Fruit fly (Drosophila melanogaster) whole organism: ENCODE data around the gene Schip1.

ENCODE experiments used
- CG8478 ChIP-seq: fragments of >200 bp; optimal IDR thresholded peaks from 2 replicates; lab custom pipeline; 2018; ENCODE audit warnings: inconsistent platforms
- Dll ChIP-seq: fragments of >200 bp; optimal IDR thresholded peaks from 2 replicates; lab custom pipeline; 2017
- EcR ChIP-seq, 2 experiments: fragments of >200 bp; optimal IDR thresholded peaks; 2 replicates each; lab custom pipeline; 2017; ENCODE audit warnings: missing biosample characterization in 2 of 2, missing genetic modification characterization in 2 of 2, missing genetic modification reagents in 2 of 2
- pan ChIP-seq: fragments of >200 bp; optimal IDR thresholded peaks from 2 replicates; lab custom pipeline; 2017
- psq ChIP-seq: fragments of >200 bp; optimal IDR thresholded peaks from 2 replicates; lab custom pipeline; 2017
- usp ChIP-seq: fragments of >200 bp; optimal IDR thresholded peaks from 2 replicates; lab custom pipeline; 2017; ENCODE audit warnings: missing biosample characterization, missing genetic modification characterization, mixed read lengths

Schip1 gene

DNA sequence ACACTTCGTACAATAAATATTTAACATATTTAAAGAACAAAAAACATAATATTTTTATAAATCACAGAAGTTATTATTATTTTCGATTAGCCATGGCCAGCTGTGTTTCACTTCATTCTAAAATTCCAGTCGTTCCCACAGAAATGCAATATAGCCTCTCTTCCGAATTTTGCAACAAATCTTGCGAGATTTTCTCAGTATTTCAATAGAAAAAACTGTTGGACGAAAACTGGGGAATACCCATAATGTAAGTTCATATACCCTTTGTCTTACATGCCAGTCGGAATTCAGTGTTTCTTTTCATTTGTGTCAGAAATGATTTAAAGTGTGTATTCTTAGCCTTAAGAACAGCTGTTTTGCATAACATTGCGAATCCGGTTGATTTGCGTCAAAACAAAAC is 25.6 kb upstream of the Schip1 start, which contains the start of the genes CtsL4 and ClpP:
Gene CtsL4 (minus strand): TSS at position 90 of the 400 bp plus-strand sequence.
Gene ClpP (plus strand): TSS at position 288 of the 400 bp plus-strand sequence.
- TF ChIP-seq Dll (lab: Kevin White, UChicago) = no peak
- no peak for TF ChIP-seq psq (lab: Kevin White, UChicago)

DNA sequence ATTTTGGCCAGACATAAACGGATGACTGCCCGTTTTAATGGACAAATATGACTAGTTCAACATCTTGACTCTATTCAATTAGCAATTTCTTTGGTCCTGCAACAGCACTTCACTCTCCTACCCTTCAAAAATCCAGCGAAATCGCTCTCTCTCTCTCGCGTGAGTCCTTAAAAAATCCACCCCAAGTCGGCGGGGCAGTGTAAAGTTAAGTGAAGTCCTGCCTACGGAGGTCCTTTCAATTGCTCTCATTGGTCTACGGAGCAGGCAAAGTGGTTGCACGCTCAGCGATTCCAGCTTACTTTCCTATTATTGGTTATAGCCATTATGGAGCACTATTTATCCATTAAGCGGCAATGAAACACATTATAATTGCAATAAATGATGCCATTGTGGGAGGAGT is 23.0 kb upstream of the Schip1 start, which contains the start of gene CG34367:
Gene CG34367 (minus strand): TSS at position 35 of the 400 bp plus-strand sequence.
- no peak for TF ChIP-seq pan (lab: Kevin White, UChicago)
- TF ChIP-seq usp = no peak
- TF ChIP-seq Dll (lab: Kevin White, UChicago) = no peak
- no peak for TF ChIP-seq CG8478 (lab: Kevin White, UChicago)
- no peak for TF ChIP-seq EcR (GFP tag; optimal IDR thresholded peaks at IDR 0.05; lab: Kevin White, UChicago)
- no peak for TF ChIP-seq psq (lab: Kevin White, UChicago)

DNA sequence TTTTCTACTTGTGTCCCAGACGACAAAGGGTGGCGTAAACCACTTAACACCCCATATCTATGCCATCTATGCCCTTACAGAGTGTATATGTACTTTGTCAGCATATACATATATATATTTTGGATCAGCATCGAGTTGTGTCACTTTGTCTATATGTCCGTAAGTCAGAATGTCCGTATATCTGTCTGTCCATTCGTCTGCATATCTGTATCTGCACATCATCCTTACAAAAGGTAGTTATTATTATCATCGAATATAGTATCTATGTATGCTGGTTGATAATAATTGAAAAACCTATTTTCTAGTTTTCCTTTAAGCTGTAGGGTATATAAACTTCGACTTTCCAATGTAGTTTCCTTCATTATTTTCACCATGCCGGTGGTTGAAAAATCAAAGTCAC is 20.2 kb upstream of the Schip1 start:
- TF ChIP-seq CG8478 (lab: Kevin White, UChicago) = no peak
- no peak for TF ChIP-seq Dll (lab: Kevin White, UChicago)
- TF ChIP-seq psq (lab: Kevin White, UChicago) = no peak
- no peak for TF ChIP-seq pan (lab: Kevin White, UChicago)
- no peak for TF ChIP-seq EcR (GFP tag; optimal IDR thresholded peaks at IDR 0.05; lab: Kevin White, UChicago)
- TF ChIP-seq usp = no peak

DNA sequence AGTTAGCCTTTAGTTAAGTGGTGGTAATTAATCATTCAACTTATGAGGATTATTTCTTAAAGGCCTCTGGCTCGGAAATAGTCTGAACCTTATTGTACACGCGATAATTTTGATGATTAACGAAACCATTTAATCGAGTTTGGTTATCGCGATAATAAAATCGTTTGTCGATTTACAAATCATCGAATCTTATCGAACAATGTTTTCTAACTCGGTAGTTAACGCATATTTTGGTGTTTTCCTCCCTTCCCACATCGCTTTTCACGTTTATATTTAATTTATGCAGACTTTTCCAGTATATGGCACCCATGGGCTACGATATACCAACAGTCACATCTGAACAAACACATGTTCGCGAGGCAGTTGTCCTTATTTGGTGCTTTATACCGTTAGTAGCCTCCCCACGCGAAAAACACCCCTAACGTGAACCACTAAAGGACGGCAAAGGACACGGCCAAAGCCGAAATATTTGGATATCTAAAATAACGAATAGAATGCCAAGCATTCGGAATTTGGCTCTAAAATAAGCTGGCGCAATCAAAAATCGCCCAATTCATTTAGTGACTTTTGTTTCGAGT is 13.2 kb upstream of the Schip1 start, which contains the start of gene Frmd5:
Gene Frmd5 (plus strand): TSS at position 414 of the 578 bp plus-strand sequence.
- TF ChIP-seq psq (lab: Kevin White, UChicago) (no peak), CG8478 (lab: Kevin White, UChicago) (no peak), EcR (GFP tag; optimal IDR thresholded peaks at IDR 0.05; lab: Kevin White, UChicago) (no peak), usp (no peak), Dll (lab: Kevin White, UChicago) (no peak), pan (lab: Kevin White, UChicago) (no peak)

DNA sequence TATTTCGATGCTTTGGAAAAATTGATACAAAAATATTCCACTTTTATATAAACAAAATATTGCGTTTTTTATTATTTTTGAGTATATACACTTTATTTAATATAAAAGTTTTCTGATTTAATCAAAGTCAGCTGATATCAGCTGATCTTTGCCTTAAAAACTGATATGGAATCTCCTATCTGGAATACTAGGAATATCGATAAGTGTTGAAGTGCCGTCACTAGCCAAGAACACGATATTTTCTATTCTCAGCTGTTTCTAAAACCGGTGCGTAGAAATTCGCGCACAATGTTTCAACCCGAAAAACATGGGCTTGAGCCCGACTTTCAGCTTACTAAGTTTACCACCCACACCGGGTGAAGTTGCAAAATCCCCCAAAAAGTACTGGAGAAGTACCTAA is 11.6 kb upstream of the Schip1 start, which contains the start of gene Sps2:
Gene Sps2 (plus strand): TSS at position 124 of the 400 bp plus-strand sequence.
- TF ChIP-seq psq (lab: Kevin White, UChicago) = no peak
- TF ChIP-seq EcR (GFP tag; optimal IDR thresholded peaks at IDR 0.05; lab: Kevin White, UChicago) = no peak
- TF ChIP-seq CG8478 (lab: Kevin White, UChicago) = no peak

DNA sequence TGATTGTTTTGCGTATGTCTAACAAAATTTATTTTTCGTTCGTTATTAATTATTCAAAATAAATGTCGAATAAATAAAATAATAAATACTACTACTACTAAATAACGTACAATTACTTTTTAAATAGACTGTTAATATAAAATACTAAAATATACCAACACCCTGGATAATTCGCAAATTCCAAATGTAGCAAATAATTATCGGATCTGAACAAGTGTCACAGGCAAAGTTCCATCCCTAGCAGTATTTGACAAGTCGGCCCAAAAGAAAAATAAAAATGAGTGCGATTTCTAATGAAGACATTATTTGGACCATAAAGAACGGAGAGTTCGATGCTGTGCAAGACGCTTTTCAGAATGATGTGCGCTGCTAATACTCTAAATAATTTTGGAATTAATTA is 10.5 kb upstream of the Schip1 start, which contains the start of gene CG31715:
Gene CG31715 (plus strand): TSS at position 212 of the 400 bp plus-strand sequence.
- TF ChIP-seq psq (lab: Kevin White, UChicago) = no peak

DNA sequence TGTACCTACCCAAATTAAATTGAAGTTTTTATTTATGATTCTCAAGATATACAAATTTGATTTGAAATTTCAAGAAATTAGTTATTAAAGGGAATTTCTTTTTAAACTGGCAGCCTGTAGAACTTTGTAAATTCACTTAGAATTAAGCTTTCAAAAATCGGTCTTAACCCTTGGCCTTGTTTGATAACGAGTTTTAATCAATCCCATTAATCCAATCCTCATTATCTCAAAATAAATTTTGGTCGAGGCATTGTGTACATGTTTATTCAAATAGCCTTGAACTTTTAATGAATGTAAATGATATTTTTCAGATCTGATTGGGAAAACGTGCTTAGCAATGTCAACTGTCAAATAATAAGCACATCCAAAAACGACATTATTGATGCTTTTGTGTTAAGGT is 8.9 kb upstream of the Schip1 start:
- no peak for TF ChIP-seq psq (lab: Kevin White, UChicago)
- TF ChIP-seq pan (lab: Kevin White, UChicago) = no peak
- TF ChIP-seq EcR (GFP tag; optimal IDR thresholded peaks at IDR 0.05; lab: Kevin White, UChicago) = no peak
- TF ChIP-seq usp = no peak
- no peak for TF ChIP-seq CG8478 (lab: Kevin White, UChicago)
- TF ChIP-seq Dll (lab: Kevin White, UChicago) = no peak

DNA sequence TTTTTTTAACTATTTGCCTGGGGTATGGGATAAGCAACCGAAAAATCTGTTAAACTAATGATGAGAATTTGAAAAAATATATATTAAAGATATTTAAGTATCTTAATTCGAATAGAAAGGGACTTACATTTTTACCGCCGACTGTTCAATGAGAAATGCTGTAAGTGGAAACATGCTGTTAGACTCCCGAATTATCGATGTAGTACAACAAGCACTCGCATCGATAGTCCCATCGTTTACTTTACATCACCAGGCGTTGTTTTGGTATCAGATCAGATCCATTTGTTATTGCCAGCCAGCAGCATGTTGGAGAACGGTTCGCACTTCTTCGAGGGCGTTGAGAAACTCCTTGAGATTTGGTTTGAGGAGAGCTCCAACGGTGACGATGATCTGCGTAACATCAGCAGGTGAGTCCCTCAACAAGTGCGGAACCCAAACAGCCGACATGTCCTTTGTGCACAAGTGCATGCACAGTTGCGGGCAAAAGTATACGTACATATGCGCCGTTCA is 8.4 kb upstream of the Schip1 start, which contains the start of gene SamDC:
Gene SamDC (plus strand): TSS at position 246 of the 510 bp plus-strand sequence.
- TF ChIP-seq CG8478 (lab: Kevin White, UChicago) (no peak), psq (lab: Kevin White, UChicago) (no peak), usp (no peak), pan (lab: Kevin White, UChicago) (no peak), Dll (lab: Kevin White, UChicago) (no peak), EcR (GFP tag; optimal IDR thresholded peaks at IDR 0.05; lab: Kevin White, UChicago) (no peak)

DNA sequence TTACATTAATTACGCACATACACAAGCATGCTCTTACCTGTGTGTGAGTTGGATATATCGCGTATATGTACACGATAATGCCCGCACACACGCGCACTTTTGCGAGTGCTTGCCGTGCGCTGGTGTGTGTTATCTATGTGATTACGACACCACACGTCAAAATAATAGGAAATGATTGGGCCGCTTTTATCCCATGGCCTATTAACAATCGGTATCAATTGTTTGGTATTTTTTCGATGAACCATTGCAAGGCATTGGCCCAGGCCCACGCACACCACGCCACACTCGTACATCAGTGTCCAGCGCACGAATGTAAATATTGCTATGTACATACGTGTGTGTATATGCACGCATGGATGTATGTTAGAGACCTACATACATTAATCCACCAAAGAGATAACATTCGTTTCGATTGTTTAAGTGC is 4.0 kb upstream of the Schip1 start:
- TF ChIP-seq pan (lab: Kevin White, UChicago) (no peak), CG8478 (lab: Kevin White, UChicago) (peak; percentile 74)

DNA sequence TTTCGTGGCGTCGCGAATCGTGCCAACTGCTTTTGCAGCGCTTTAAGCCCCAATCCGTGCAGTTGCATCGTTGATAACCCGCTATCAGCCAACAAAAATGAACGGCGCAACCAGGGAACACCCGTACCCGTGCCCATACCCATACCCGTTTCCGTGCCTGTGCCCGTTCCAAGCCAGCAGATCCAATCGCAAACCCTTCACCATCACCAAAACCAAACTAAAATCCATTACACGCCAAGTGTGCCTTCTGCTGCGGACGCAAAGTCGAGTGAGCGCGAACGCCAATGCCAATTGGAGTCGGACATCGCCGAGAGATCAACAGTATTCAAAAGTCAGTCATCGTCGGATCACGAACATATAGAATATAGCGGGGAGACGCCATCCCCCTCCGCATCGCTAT is 3.3 kb upstream of the Schip1 start:
- TF ChIP-seq pan (lab: Kevin White, UChicago) = no peak
- TF ChIP-seq EcR (GFP tag; optimal IDR thresholded peaks at IDR 0.05; lab: Kevin White, UChicago) = no peak
- no peak for TF ChIP-seq psq (lab: Kevin White, UChicago)
- TF ChIP-seq usp = no peak
- TF ChIP-seq Dll (lab: Kevin White, UChicago) = no peak
- no peak for TF ChIP-seq CG8478 (lab: Kevin White, UChicago)

DNA sequence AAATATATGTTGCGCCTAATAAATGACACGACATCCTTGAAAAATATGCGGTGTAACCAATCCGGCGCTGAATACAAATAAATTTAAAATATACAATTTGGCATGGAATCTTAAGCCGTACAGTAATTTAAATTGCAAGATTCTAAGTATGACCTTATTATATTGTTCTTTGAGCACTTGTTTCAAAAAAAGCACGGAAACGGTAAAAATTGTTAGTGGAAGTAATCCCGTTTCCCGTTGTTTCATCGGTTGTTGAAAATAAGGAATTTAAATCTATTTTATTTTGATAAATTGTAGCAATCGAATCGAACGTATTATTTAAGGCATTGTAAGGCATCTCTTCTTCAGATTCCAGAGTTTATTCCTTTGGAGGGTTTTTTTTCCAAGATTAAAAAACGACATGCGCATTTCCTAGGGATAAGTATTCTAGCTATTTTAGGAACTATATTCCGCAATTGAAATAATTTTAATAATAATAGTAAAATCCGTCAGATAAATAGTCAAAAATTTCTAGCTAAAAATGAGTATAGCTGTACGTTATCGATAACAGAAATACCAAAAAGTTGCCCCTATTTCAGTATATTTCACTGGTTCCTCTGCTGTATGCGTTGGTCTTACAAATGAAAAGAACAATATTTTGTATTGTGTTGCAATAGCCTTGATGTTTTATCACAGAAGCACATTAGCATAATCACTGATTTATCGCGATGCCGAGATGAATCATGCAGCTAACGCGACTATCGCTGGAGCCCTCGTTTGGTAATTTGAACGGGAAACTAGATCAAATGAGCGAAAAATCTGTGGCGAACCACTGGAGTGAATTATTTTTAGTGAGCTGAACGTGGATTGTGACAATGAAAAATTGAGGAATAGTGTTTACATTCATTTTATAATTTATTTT is 2.4 kb upstream of the Schip1 start, which contains the start of gene GATAd:
Gene GATAd (plus strand): TSS at position 644 of the 901 bp plus-strand sequence.
- TF ChIP-seq usp (no peak), EcR (GFP tag; optimal IDR thresholded peaks at IDR 0.05; lab: Kevin White, UChicago) (no peak), CG8478 (lab: Kevin White, UChicago) (no peak), Dll (lab: Kevin White, UChicago) (no peak), psq (lab: Kevin White, UChicago) (no peak), pan (lab: Kevin White, UChicago) (no peak)
